Worm (Caenorhabditis elegans) whole organism, late embryonic: ENCODE data around the gene lpr-3.

Experiments
- C38D4.7 ChIP-seq: fragments of 200-800 bp; sonication (Bioruptor generic); optimal IDR thresholded peaks from 2 replicates; lab custom pipeline; 2018; ENCODE audit warnings: mild to moderate bottlenecking, missing genetic modification characterization, moderate library complexity, missing compliant biosample characterization
- F13H6.1 ChIP-seq: sonication (generic microtip); optimal IDR thresholded peaks from 2 replicates; lab custom pipeline; 2016; ENCODE audit warnings: missing genetic modification characterization, missing compliant biosample characterization
- K09A11.1 ChIP-seq: sonication (generic microtip); optimal IDR thresholded peaks from 2 replicates; lab custom pipeline; 2017; ENCODE audit warnings: antibody characterized with exemption, mild to moderate bottlenecking, missing genetic modification characterization, missing compliant biosample characterization; ENCODE audit not compliant: insufficient read depth
- T23F11.4 ChIP-seq: fragments of 200-800 bp; sonication (Bioruptor generic); optimal IDR thresholded peaks from 2 replicates; lab custom pipeline; 2018; ENCODE audit warnings: mild to moderate bottlenecking, missing genetic modification characterization, missing compliant biosample characterization
- ama-1 ChIP-seq: fragments of 150-350 bp; optimal IDR thresholded peaks from 2 replicates; lab custom pipeline; 2014
- ceh-14 ChIP-seq: sonication (generic microtip); optimal IDR thresholded peaks from 2 replicates; lab custom pipeline; 2016; ENCODE audit warnings: missing genotype, missing genetic modification characterization, missing compliant biosample characterization
- ceh-19 ChIP-seq: fragments of 200-800 bp; sonication (Bioruptor generic); optimal IDR thresholded peaks from 2 replicates; lab custom pipeline; 2018; ENCODE audit warnings: mild to moderate bottlenecking, missing genetic modification characterization, missing compliant biosample characterization
- ceh-22 ChIP-seq: sonication (generic microtip); optimal IDR thresholded peaks from 2 replicates; lab custom pipeline; 2017; ENCODE audit warnings: missing biosample characterization, missing genetic modification characterization
- ceh-24 ChIP-seq: sonication (generic microtip); optimal IDR thresholded peaks from 2 replicates; lab custom pipeline; 2016; ENCODE audit warnings: mild to moderate bottlenecking, missing genetic modification characterization, missing compliant biosample characterization
- ceh-31 ChIP-seq: sonication (generic microtip); optimal IDR thresholded peaks from 2 replicates; lab custom pipeline; 2016; ENCODE audit warnings: missing genetic modification characterization, missing compliant biosample characterization
- ceh-34 ChIP-seq: sonication (generic microtip); optimal IDR thresholded peaks from 2 replicates; lab custom pipeline; 2016; ENCODE audit warnings: mild to moderate bottlenecking, missing genetic modification characterization, missing compliant biosample characterization
- ceh-45 ChIP-seq: fragments of 200-800 bp; sonication (Bioruptor generic); IDR thresholded peaks from 2 replicates; pipeline ENCODE4 v1.3.6; 2022; ENCODE audit warnings: missing genetic modification reagents, missing genetic modification characterization, missing compliant biosample characterization
- ceh-48 ChIP-seq: sonication (generic microtip); optimal IDR thresholded peaks from 2 replicates; lab custom pipeline; 2016; ENCODE audit warnings: missing genetic modification characterization, inconsistent platforms, missing compliant biosample characterization
- ceh-6 ChIP-seq: fragments of 200-800 bp; sonication (Bioruptor generic); optimal IDR thresholded peaks from 2 replicates; lab custom pipeline; 2018; ENCODE audit warnings: mild to moderate bottlenecking, missing genetic modification characterization, missing compliant biosample characterization
- ceh-9 ChIP-seq: sonication (generic microtip); optimal IDR thresholded peaks from 2 replicates; lab custom pipeline; 2016; ENCODE audit warnings: mild to moderate bottlenecking, missing genetic modification characterization, inconsistent platforms, missing compliant biosample characterization
- che-1 ChIP-seq: sonication (generic microtip); optimal IDR thresholded peaks from 2 replicates; lab custom pipeline; 2016; ENCODE audit warnings: mild to moderate bottlenecking, missing genetic modification characterization, missing compliant biosample characterization
- dmd-4 ChIP-seq: sonication (generic microtip); optimal IDR thresholded peaks from 2 replicates; lab custom pipeline; 2016; ENCODE audit warnings: borderline replicate concordance, missing genetic modification characterization, missing compliant biosample characterization
- dve-1 ChIP-seq: sonication (generic microtip); optimal IDR thresholded peaks from 2 replicates; lab custom pipeline; 2017; ENCODE audit warnings: antibody characterized with exemption, mild to moderate bottlenecking, missing genetic modification characterization, missing compliant biosample characterization
- elt-4 ChIP-seq: sonication (generic microtip); optimal IDR thresholded peaks from 2 replicates; lab custom pipeline; 2016; ENCODE audit warnings: missing genetic modification characterization, missing compliant biosample characterization
- fax-1 ChIP-seq: sonication (generic microtip); optimal IDR thresholded peaks from 2 replicates; lab custom pipeline; 2016; ENCODE audit warnings: missing genotype, missing genetic modification characterization, missing compliant biosample characterization
- fkh-6 ChIP-seq: sonication (generic microtip); optimal IDR thresholded peaks from 2 replicates; lab custom pipeline; 2016; ENCODE audit warnings: missing genetic modification characterization, missing compliant biosample characterization
- gmeb-2 ChIP-seq: sonication (generic microtip); optimal IDR thresholded peaks from 2 replicates; lab custom pipeline; 2016; ENCODE audit warnings: missing genetic modification characterization, inconsistent platforms, missing compliant biosample characterization
- lim-6 ChIP-seq: sonication (generic microtip); optimal IDR thresholded peaks from 2 replicates; lab custom pipeline; 2016; ENCODE audit warnings: missing genetic modification characterization, missing compliant biosample characterization
- mec-3 ChIP-seq: sonication (generic microtip); optimal IDR thresholded peaks from 2 replicates; lab custom pipeline; 2016; ENCODE audit warnings: borderline replicate concordance, missing genetic modification characterization, missing compliant biosample characterization
- nfya-1 ChIP-seq: sonication (generic microtip); optimal IDR thresholded peaks from 2 replicates; lab custom pipeline; 2017; ENCODE audit warnings: missing genetic modification characterization, mild to moderate bottlenecking, missing compliant biosample characterization, antibody characterized with exemption, moderate library complexity
- nhr-11 ChIP-seq: fragments of 150-350 bp; optimal IDR thresholded peaks from 2 replicates; lab custom pipeline; 2014; ENCODE audit warnings: missing biosample characterization, missing genetic modification characterization
- nhr-232 ChIP-seq: sonication (generic microtip); optimal IDR thresholded peaks from 2 replicates; lab custom pipeline; 2016; ENCODE audit warnings: missing genetic modification characterization, missing compliant biosample characterization
- odd-2 ChIP-seq: sonication (generic microtip); optimal IDR thresholded peaks from 2 replicates; lab custom pipeline; 2017; ENCODE audit warnings: antibody characterized with exemption, mild to moderate bottlenecking, missing genetic modification characterization, missing compliant biosample characterization
- pag-3 ChIP-seq: sonication (generic microtip); optimal IDR thresholded peaks from 2 replicates; lab custom pipeline; 2016; ENCODE audit warnings: missing compliant biosample characterization, missing genetic modification characterization, borderline replicate concordance
- pat-9 ChIP-seq: fragments of 200-800 bp; sonication (Bioruptor generic); optimal IDR thresholded peaks from 2 replicates; lab custom pipeline; 2018; ENCODE audit warnings: mild to moderate bottlenecking, missing genetic modification characterization, moderate library complexity, missing compliant biosample characterization
- pax-1 ChIP-seq: fragments of 150-350 bp; optimal IDR thresholded peaks from 2 replicates; lab custom pipeline; 2014; ENCODE audit warnings: missing biosample characterization, missing genetic modification characterization
- pha-4 ChIP-seq: fragments of 150-350 bp; optimal IDR thresholded peaks from 2 replicates; lab custom pipeline; 2018; ENCODE audit warnings: missing biosample characterization, missing genetic modification reagents, missing genetic modification characterization
- pqm-1 ChIP-seq: sonication (generic microtip); optimal IDR thresholded peaks from 2 replicates; lab custom pipeline; 2016; ENCODE audit warnings: missing genetic modification characterization, missing compliant biosample characterization
- pros-1 ChIP-seq: fragments of 150-350 bp; optimal IDR thresholded peaks from 2 replicates; lab custom pipeline; 2014; ENCODE audit warnings: missing biosample characterization, missing genetic modification reagents, missing genetic modification characterization
- ref-2 ChIP-seq: sonication (generic microtip); optimal IDR thresholded peaks from 2 replicates; lab custom pipeline; 2016; ENCODE audit warnings: missing genetic modification characterization, missing compliant biosample characterization
- sdc-2 ChIP-seq: sonication (generic microtip); optimal IDR thresholded peaks from 2 replicates; lab custom pipeline; 2016; ENCODE audit warnings: missing genotype, missing genetic modification characterization, missing compliant biosample characterization
- sox-2 ChIP-seq: fragments of 200-800 bp; sonication (Bioruptor generic); IDR thresholded peaks from 2 replicates; pipeline ENCODE4 v1.3.6; 2022; ENCODE audit warnings: missing genetic modification reagents, missing genetic modification characterization, missing compliant biosample characterization
- sox-4 ChIP-seq: sonication (generic microtip); optimal IDR thresholded peaks from 2 replicates; lab custom pipeline; 2017; ENCODE audit warnings: mild to moderate bottlenecking, missing genetic modification characterization, inconsistent platforms, missing compliant biosample characterization
- syd-9 ChIP-seq: sonication (generic microtip); optimal IDR thresholded peaks from 2 replicates; lab custom pipeline; 2016; ENCODE audit warnings: mild to moderate bottlenecking, missing genetic modification characterization, moderate library complexity, missing compliant biosample characterization
- tbx-2 ChIP-seq: sonication (generic microtip); optimal IDR thresholded peaks from 2 replicates; lab custom pipeline; 2016; ENCODE audit warnings: missing genetic modification characterization, missing compliant biosample characterization
- tbx-7 ChIP-seq: sonication (generic microtip); optimal IDR thresholded peaks from 2 replicates; lab custom pipeline; 2016; ENCODE audit warnings: missing genotype, missing genetic modification characterization, missing compliant biosample characterization
- ttx-3 ChIP-seq: sonication (generic microtip); optimal IDR thresholded peaks from 2 replicates; lab custom pipeline; 2016; ENCODE audit warnings: missing genetic modification reagents, missing genetic modification characterization, missing compliant biosample characterization
- unc-3 ChIP-seq, 2 experiments: fragments of 200-800 bp in 1 of 2; sonication (Bioruptor generic) in 1 of 2; sonication (generic microtip) in 1 of 2; conservative IDR thresholded peaks in 1 of 2; optimal IDR thresholded peaks in 1 of 2; 2 replicates each; pipeline versions ENCODE4 v1.3.6 to Lab custom; 2016 to 2022; ENCODE audit warnings: missing compliant biosample characterization in 2 of 2, missing genetic modification characterization in 2 of 2, missing genetic modification reagents in 1 of 2
- unc-55 ChIP-seq: sonication (generic microtip); optimal IDR thresholded peaks from 2 replicates; lab custom pipeline; 2017; ENCODE audit warnings: missing biosample characterization, missing genetic modification reagents, missing genetic modification characterization
- unc-86 ChIP-seq: sonication (generic microtip); optimal IDR thresholded peaks from 2 replicates; lab custom pipeline; 2016; ENCODE audit warnings: missing genetic modification characterization, missing compliant biosample characterization
- zip-5 ChIP-seq: sonication (generic microtip); optimal IDR thresholded peaks from 2 replicates; lab custom pipeline; 2016; ENCODE audit warnings: missing genetic modification characterization, missing compliant biosample characterization
- ztf-16 ChIP-seq: sonication (generic microtip); optimal IDR thresholded peaks from 2 replicates; lab custom pipeline; 2017; ENCODE audit warnings: missing genetic modification characterization, missing compliant biosample characterization

lpr-3 gene

ce11 chrX:11093985-11094593 is 36.9 kb downstream of the lpr-3 start (continued):
- no peak for TF ChIP-seq elt-4 (tag; lab: Kevin White, UChicago)
- TF ChIP-seq unc-3 (GFP tag; conservative IDR thresholded peaks at IDR 0.05; lab: Robert Waterston, UW) = peak; percentile 80
- peak; percentile 89 for TF ChIP-seq unc-3 (tag; optimal IDR thresholded peaks at IDR 0.05; lab: Kevin White, UChicago)
- peak; percentile 94 for TF ChIP-seq ceh-22 (tag; lab: Kevin White, UChicago)
- TF ChIP-seq ceh-34 (tag; lab: Kevin White, UChicago) = peak; percentile 99
- TF ChIP-seq sox-4 = peak; percentile 46
- TF ChIP-seq syd-9 (tag; lab: Kevin White, UChicago) = peak; percentile 94
- TF ChIP-seq pqm-1 (tag; lab: Kevin White, UChicago) = peak; percentile 97
- TF ChIP-seq dmd-4 (tag; lab: Kevin White, UChicago) = peak; percentile 88
- peak; percentile 98 for TF ChIP-seq ref-2 (tag; lab: Kevin White, UChicago)
- peak; percentile 88 for TF ChIP-seq F13H6.1 (tag; lab: Kevin White, UChicago)
- TF ChIP-seq zip-5 (tag; lab: Kevin White, UChicago) = peak; percentile 36
- peak; percentile 95 for TF ChIP-seq nhr-11 (tag; lab: Kevin White, UChicago)
- peak; percentile 51 for TF ChIP-seq fax-1 (tag; lab: Kevin White, UChicago)
- peak; percentile 67 for TF ChIP-seq pha-4
- TF ChIP-seq dve-1 (tag; lab: Kevin White, UChicago) = peak; percentile 99
- peak; percentile 97 for TF ChIP-seq tbx-2 (tag; lab: Kevin White, UChicago)
- peak; percentile 69; the same call in 1 of the 2 replicates for TF ChIP-seq ceh-45
- peak; percentile 82 for TF ChIP-seq ceh-19 (GFP tag; lab: Kevin White, UChicago)
- TF ChIP-seq ceh-14 (tag; lab: Kevin White, UChicago) = peak; percentile 93
- peak; percentile 39 for TF ChIP-seq pag-3
- TF ChIP-seq C38D4.7 (GFP tag; lab: Kevin White, UChicago) = peak; percentile 19
- TF ChIP-seq T23F11.4 = peak; percentile 43
- no peak for TF ChIP-seq ceh-24 (tag; lab: Kevin White, UChicago)
- peak; percentile 54 for TF ChIP-seq pat-9 (tag; lab: Kevin White, UChicago)

- TF ChIP-seq ceh-14 (tag; lab: Kevin White, UChicago) (peak; percentile 37), gmeb-2 (no peak), ztf-16 (tag; lab: Kevin White, UChicago) (peak; percentile 66), pros-1 (tag; lab: Kevin White, UChicago) (no peak), ama-1 (lab: Kevin White, UChicago) (no peak), dve-1 (tag; lab: Kevin White, UChicago) (peak; percentile 65), tbx-7 (tag; lab: Kevin White, UChicago) (peak; percentile 8), ceh-9 (tag; lab: Kevin White, UChicago) (no peak), pax-1 (no peak), unc-86 (peak; percentile 74), unc-55 (GFP tag; lab: Kevin White, UChicago) (no peak), odd-2 (tag; lab: Kevin White, UChicago) (no peak), ceh-22 (tag; lab: Kevin White, UChicago) (no peak), dmd-4 (tag; lab: Kevin White, UChicago) (peak; percentile 61), zip-5 (tag; lab: Kevin White, UChicago) (no peak), pha-4 (no peak), T23F11.4 (peak; percentile 39), pqm-1 (tag; lab: Kevin White, UChicago) (peak; percentile 47), ceh-19 (GFP tag; lab: Kevin White, UChicago) (peak; percentile 41), sdc-2 (tag; lab: Kevin White, UChicago) (peak; percentile 97), nhr-232 (tag; lab: Kevin White, UChicago) (peak; percentile 71), sox-2 (GFP tag; lab: Robert Waterston, UW) (peak; percentile 63), K09A11.1 (tag; lab: Kevin White, UChicago) (peak; percentile 34), ceh-6 (GFP tag; lab: Kevin White, UChicago) (peak; percentile 77), lim-6 (tag; lab: Kevin White, UChicago) (peak; percentile 62), mec-3 (tag; lab: Kevin White, UChicago) (peak; percentile 40), fkh-6 (tag; lab: Kevin White, UChicago) (peak; percentile 69), ceh-48 (tag; lab: Kevin White, UChicago) (peak; percentile 62), che-1 (tag; lab: Kevin White, UChicago) (peak; percentile 78), nfya-1 (tag; lab: Kevin White, UChicago) (peak; percentile 73), ref-2 (tag; lab: Kevin White, UChicago) (peak; percentile 84), ceh-31 (tag; lab: Kevin White, UChicago) (peak; percentile 78), ttx-3 (peak; percentile 73), pat-9 (tag; lab: Kevin White, UChicago) (peak; percentile 71), ceh-45 (peak; percentile 63; the same call in 1 of the 2 replicates), nhr-11 (tag; lab: Kevin White, UChicago) (no peak), pag-3 (no peak)
These were observed 38.3 kb downstream of the lpr-3 start for ce11 chrX:11095480-11095879.
